Worm (Caenorhabditis elegans): ENCODE data around the gene nspb-6.

DNA sequence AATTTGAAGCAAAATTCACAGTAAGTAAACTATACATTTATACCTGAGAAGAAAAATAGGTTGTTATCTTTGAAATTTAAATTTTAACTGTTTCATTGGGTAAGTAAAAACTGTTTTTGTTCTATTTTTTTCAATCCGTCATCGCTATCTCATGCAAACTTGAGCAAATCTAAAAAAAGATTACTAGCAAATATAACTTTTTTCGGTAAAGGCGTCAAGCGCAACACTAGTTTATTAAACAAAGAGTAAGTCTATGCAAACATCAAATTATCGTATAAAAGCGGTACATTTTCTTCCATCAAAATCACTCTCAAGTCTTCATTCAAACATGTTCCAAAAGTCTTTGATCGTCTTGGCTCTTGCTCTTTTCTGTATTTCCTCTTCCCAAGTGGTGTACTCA is at the start of gene nspb-6:
- TF ChIP-seq lir-3 (tag; optimal IDR thresholded peaks at IDR 0.05; ENCODE audit: poor library complexity) = no peak
- no peak for TF ChIP-seq nhr-76 (tag; optimal IDR thresholded peaks at IDR 0.05)
- TF ChIP-seq snu-23 (GFP tag; optimal IDR thresholded peaks at IDR 0.05) = no peak
- no peak for TF ChIP-seq ets-5 (GFP tag; IDR thresholded peaks at IDR 0.05)
- TF ChIP-seq F16B12.6 (tag; optimal IDR thresholded peaks at IDR 0.05) = no peak
- TF ChIP-seq lin-13 (GFP tag; optimal IDR thresholded peaks at IDR 0.05) = no peak
- TF ChIP-seq sup-37 (GFP tag; optimal IDR thresholded peaks at IDR 0.05) = no peak
- no peak for TF ChIP-seq elt-3 (tag; optimal IDR thresholded peaks at IDR 0.05)
- TF ChIP-seq unc-62 (GFP tag; optimal IDR thresholded peaks at IDR 0.05) = no peak
- no peak for TF ChIP-seq C04F5.9 (tag; optimal IDR thresholded peaks at IDR 0.05)
- no peak for TF ChIP-seq fos-1 (tag; optimal IDR thresholded peaks at IDR 0.05)
- TF ChIP-seq pag-3 (tag; optimal IDR thresholded peaks at IDR 0.05; ENCODE audit: borderline replicate concordance, insufficient read depth) = no peak
- no peak for TF ChIP-seq ama-1 (optimal IDR thresholded peaks at IDR 0.05)
